Fruit fly (Drosophila melanogaster): ENCODE measurements around the gene ca.

The ca gene

DNA sequence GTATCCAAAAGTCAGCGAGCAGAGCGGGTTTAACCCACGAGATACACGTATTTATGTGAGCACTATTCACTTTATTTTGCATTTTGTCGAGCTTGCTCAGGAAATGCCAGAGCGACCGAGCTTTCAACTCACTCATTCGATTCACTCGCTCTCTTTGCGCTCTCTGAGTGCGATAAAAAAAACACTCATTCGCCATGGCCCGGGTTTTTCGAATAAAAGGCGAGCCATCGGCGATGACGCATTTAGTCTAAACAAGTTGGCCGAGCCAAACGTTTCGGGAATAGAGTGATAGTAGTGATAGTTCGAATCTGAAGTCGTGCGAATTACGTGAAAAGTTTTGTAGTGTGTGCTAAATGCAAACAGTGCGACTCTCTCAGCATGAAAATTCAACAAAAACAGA, 24.2 kb upstream of the ca start:
- TF ChIP-seq CG31627 (GFP tag; optimal IDR thresholded peaks at IDR 0.05) (no peak), CG6276 (GFP tag; optimal IDR thresholded peaks at IDR 0.05) (peak; percentile 12), Hr39 (GFP tag; optimal IDR thresholded peaks at IDR 0.05) (no peak), CG6808 (GFP tag; optimal IDR thresholded peaks at IDR 0.05) (peak; percentile 45), CG1621 (tag; optimal IDR thresholded peaks at IDR 0.05) (no peak), dac (GFP tag; optimal IDR thresholded peaks at IDR 0.05) (no peak), CG7368 (GFP tag; optimal IDR thresholded peaks at IDR 0.05) (no peak), esn (GFP tag; optimal IDR thresholded peaks at IDR 0.05) (peak; percentile 34), CG8119 (GFP tag; IDR thresholded peaks at IDR 0.05) (peak; percentile 46; the same call in 1 of the 3 replicates), CG10669 (GFP tag; optimal IDR thresholded peaks at IDR 0.05) (peak; percentile 14), fd59A (GFP tag; optimal IDR thresholded peaks at IDR 0.05) (no peak), OdsH (GFP tag; optimal IDR thresholded peaks at IDR 0.05) (no peak), cyc (GFP tag; optimal IDR thresholded peaks at IDR 0.05) (no peak), CG8632 (GFP tag; optimal IDR thresholded peaks at IDR 0.05) (no peak), Eip93F (GFP tag; optimal IDR thresholded peaks at IDR 0.05) (peak; percentile 60), CG6854 (GFP tag; optimal IDR thresholded peaks at IDR 0.05) (peak; percentile 79), Smox (GFP tag; optimal IDR thresholded peaks at IDR 0.05) (no peak), CG16779 (tag; optimal IDR thresholded peaks at IDR 0.05) (peak; percentile 45), CG32006 (GFP tag; optimal IDR thresholded peaks at IDR 0.05) (no peak), Eip75B (GFP tag; optimal IDR thresholded peaks at IDR 0.05) (peak; percentile 28), CG15336 (GFP tag; IDR thresholded peaks at IDR 0.05) (peak; percentile 47; the same call in 1 of the 2 replicates), Sox102F (GFP tag; optimal IDR thresholded peaks at IDR 0.05) (peak; percentile 6), Hr4 (GFP tag; optimal IDR thresholded peaks at IDR 0.05) (no peak), CG6163 (GFP tag; IDR thresholded peaks at IDR 0.05) (peak; percentile 65; the same call in 2 of the 3 replicates), CG11762 (GFP tag; optimal IDR thresholded peaks at IDR 0.05; ENCODE audit: insufficient read depth) (no peak), ss (GFP tag; optimal IDR thresholded peaks at IDR 0.05) (peak; percentile 51 to 68), Gug (GFP tag; IDR thresholded peaks at IDR 0.05) (no peak), eg (GFP tag; IDR thresholded peaks at IDR 0.05) (peak; percentile 44; the same call in 1 of the 3 replicates), fd85E (GFP tag; optimal IDR thresholded peaks at IDR 0.05) (no peak), CG3032 (tag; optimal IDR thresholded peaks at IDR 0.05) (no peak), CG10631 (GFP tag; optimal IDR thresholded peaks at IDR 0.05) (no peak), lz (GFP tag; optimal IDR thresholded peaks at IDR 0.05) (no peak), CG34406 (GFP tag; optimal IDR thresholded peaks at IDR 0.05) (no peak), CG6792 (GFP tag; optimal IDR thresholded peaks at IDR 0.05) (no peak), net (GFP tag; optimal IDR thresholded peaks at IDR 0.05) (peak; percentile 48), pdm3 (GFP tag; optimal IDR thresholded peaks at IDR 0.05) (no peak), Met (GFP tag; optimal IDR thresholded peaks at IDR 0.05) (peak; percentile 0), spab (GFP tag; optimal IDR thresholded peaks at IDR 0.05) (no peak), topi (GFP tag; optimal IDR thresholded peaks at IDR 0.05) (peak; percentile 26), CG9139 (GFP tag; optimal IDR thresholded peaks at IDR 0.05) (peak; percentile 63), Eip78C (GFP tag) (peak; percentile 83), fkh (GFP tag; optimal IDR thresholded peaks at IDR 0.05) (peak; percentile 82), achi (GFP tag; optimal IDR thresholded peaks at IDR 0.05) (no peak), salr (GFP tag; optimal IDR thresholded peaks at IDR 0.05) (no peak), CG11902 (GFP tag; optimal IDR thresholded peaks at IDR 0.05) (no peak), svp (GFP tag) (peak; percentile 69), dsx (GFP tag; optimal IDR thresholded peaks at IDR 0.05; ENCODE audit: poor library complexity, severe bottlenecking) (peak; percentile 54), Lpt (GFP tag; optimal IDR thresholded peaks at IDR 0.05) (peak; percentile 25), vri (GFP tag; optimal IDR thresholded peaks at IDR 0.05) (peak; percentile 47), CG4318 (GFP tag; optimal IDR thresholded peaks at IDR 0.05) (no peak), CG3919 (GFP tag; optimal IDR thresholded peaks at IDR 0.05) (peak; percentile 25), CG8319 (GFP tag; optimal IDR thresholded peaks at IDR 0.05) (no peak), Hr38 (GFP tag; optimal IDR thresholded peaks at IDR 0.05) (no peak)
